Worm (Caenorhabditis elegans): Measurements from ENCODE around the gene clec-218.
A peak's percentile ranks its signal among the peaks of the same experiment; 100 is the strongest.

DNA sequence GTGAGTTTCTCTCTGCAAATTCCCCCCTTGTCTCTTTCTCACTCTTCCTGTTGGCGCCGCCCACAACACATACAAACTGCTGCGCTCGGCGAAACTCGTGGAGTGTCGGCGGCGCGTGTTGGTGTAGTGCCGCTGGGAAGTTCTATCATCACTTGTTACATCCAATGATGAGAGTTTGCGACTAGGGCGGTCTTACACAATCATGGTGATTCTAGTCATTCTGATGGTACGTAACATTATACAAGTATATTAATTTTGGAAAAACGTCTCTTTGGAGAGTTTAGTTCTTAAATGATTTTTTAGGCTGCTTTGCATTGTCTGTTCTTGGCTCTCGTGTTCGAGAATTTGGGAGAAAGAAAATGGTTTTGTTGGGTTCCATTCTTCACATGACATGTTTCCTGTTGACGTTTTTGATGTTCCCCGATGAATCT, 41.2 kb downstream of the clec-218 start:
- TF ChIP-seq dsc-1 (tag; optimal IDR thresholded peaks at IDR 0.05) (peak; percentile 93), lin-13 (GFP tag; optimal IDR thresholded peaks at IDR 0.05) (peak; percentile 59), C16A3.4 (tag; optimal IDR thresholded peaks at IDR 0.05) (peak; percentile 39), ztf-11 (tag; optimal IDR thresholded peaks at IDR 0.05) (peak in 1 of 2 experiments; percentile 69), nhr-237 (tag; optimal IDR thresholded peaks at IDR 0.05) (peak; percentile 8), ceh-82 (tag; optimal IDR thresholded peaks at IDR 0.05) (peak; percentile 85 to 86 (median 85)), skn-1 (tag; optimal IDR thresholded peaks at IDR 0.05) (peak; percentile 71), mdl-1 (tag; optimal IDR thresholded peaks at IDR 0.05) (peak in 1 of 2 experiments; percentile 59), vab-15 (tag; optimal IDR thresholded peaks at IDR 0.05) (no peak)

Measured in whole organism, L1 larva.